Fruit fly (Drosophila melanogaster) whole organism, embryonic: ENCODE data around the gene CG6431.

Experiments
- Ada2b ChIP-seq: fragments of 200-800 bp; sonication (Bioruptor generic); IDR thresholded peaks from 2 replicates; pipeline ENCODE4 v1.3.6; 2022; ENCODE audit warnings: missing biosample characterization, missing genetic modification characterization
- Atf3 ChIP-seq: fragments of 200-800 bp; sonication (Bioruptor generic); optimal IDR thresholded peaks from 3 replicates; lab custom pipeline; 2016; ENCODE audit warnings: missing biosample characterization, missing genetic modification characterization
- CG10209 ChIP-seq: fragments of 200-800 bp; sonication (Bioruptor generic); optimal IDR thresholded peaks from 3 replicates; lab custom pipeline; 2017; ENCODE audit warnings: missing biosample characterization, mild to moderate bottlenecking, missing genetic modification characterization, missing genetic modification reagents
- CG10267 ChIP-seq: fragments of 200-800 bp; sonication (Bioruptor generic); optimal IDR thresholded peaks from 2 replicates; lab custom pipeline; 2018; ENCODE audit warnings: missing biosample characterization, mild to moderate bottlenecking, missing genetic modification characterization, moderate library complexity
- CG11695 ChIP-seq: fragments of 200-800 bp; sonication (Bioruptor generic); IDR thresholded peaks from 3 replicates; pipeline ENCODE4 v1.3.6; 2022; ENCODE audit warnings: missing biosample characterization, missing genetic modification characterization
- CG13123 ChIP-seq: fragments of 200-800 bp; sonication (Bioruptor generic); optimal IDR thresholded peaks from 2 replicates; lab custom pipeline; 2016; ENCODE audit warnings: missing biosample characterization, missing genetic modification characterization
- CG15696 ChIP-seq: fragments of 200-800 bp; sonication (Bioruptor generic); optimal IDR thresholded peaks from 2 replicates; lab custom pipeline; 2019; ENCODE audit warnings: missing biosample characterization, mild to moderate bottlenecking, missing genetic modification characterization, moderate library complexity
- CG1603 ChIP-seq: fragments of 200-800 bp; sonication (Bioruptor generic); optimal IDR thresholded peaks from 2 replicates; lab custom pipeline; 2019; ENCODE audit warnings: missing biosample characterization, mild to moderate bottlenecking, missing genetic modification characterization, moderate library complexity
- CG16779 ChIP-seq: fragments of 200-800 bp; sonication (Bioruptor generic); IDR thresholded peaks from 2 replicates; pipeline ENCODE4 v1.3.6; 2022; ENCODE audit warnings: missing biosample characterization, missing genetic modification characterization
- CG16813 ChIP-seq: fragments of 200-800 bp; sonication (Bioruptor generic); IDR thresholded peaks from 3 replicates; pipeline ENCODE4 v1.3.6; 2022; ENCODE audit warnings: missing biosample characterization, missing genetic modification characterization; ENCODE audit not compliant: partially characterized antibody
- CG18476 ChIP-seq: fragments of 200-800 bp; sonication (Bioruptor generic); optimal IDR thresholded peaks from 2 replicates; lab custom pipeline; 2016; ENCODE audit warnings: missing biosample characterization, mild to moderate bottlenecking, missing genetic modification characterization
- CG18764 ChIP-seq: fragments of 200-800 bp; sonication (Bioruptor generic); optimal IDR thresholded peaks from 3 replicates; lab custom pipeline; 2016; ENCODE audit warnings: missing biosample characterization, missing genetic modification characterization
- CG2116 ChIP-seq: fragments of 200-800 bp; sonication (Bioruptor generic); optimal IDR thresholded peaks from 3 replicates; lab custom pipeline; 2018; ENCODE audit warnings: missing biosample characterization, mild to moderate bottlenecking, missing genetic modification characterization
- CG2678 ChIP-seq: fragments of 200-800 bp; sonication (Bioruptor generic); optimal IDR thresholded peaks from 3 replicates; lab custom pipeline; 2019; ENCODE audit warnings: missing biosample characterization, mild to moderate bottlenecking, missing genetic modification characterization, moderate library complexity
- CG31388 ChIP-seq: fragments of 200-800 bp; sonication (Bioruptor generic); optimal IDR thresholded peaks from 2 replicates; lab custom pipeline; 2016; ENCODE audit warnings: missing biosample characterization, missing genetic modification characterization
- CG31441 ChIP-seq: fragments of 200-800 bp; sonication (Bioruptor generic); IDR thresholded peaks from 2 replicates; pipeline ENCODE4 v1.3.6; 2022; ENCODE audit warnings: missing biosample characterization, missing genetic modification characterization
- CG32767 ChIP-seq: fragments of 200-800 bp; sonication (Bioruptor generic); IDR thresholded peaks from 2 replicates; pipeline ENCODE4 v1.3.6; 2022; ENCODE audit warnings: missing biosample characterization, missing genetic modification characterization
- CG34376 ChIP-seq: fragments of 200-800 bp; sonication (Bioruptor generic); optimal IDR thresholded peaks from 2 replicates; lab custom pipeline; 2018; ENCODE audit warnings: missing biosample characterization, mild to moderate bottlenecking, missing genetic modification characterization
- CG4424 ChIP-seq: fragments of 200-800 bp; sonication (Bioruptor generic); optimal IDR thresholded peaks from 3 replicates; lab custom pipeline; 2016; ENCODE audit warnings: missing biosample characterization, missing genetic modification characterization
- CG4707 ChIP-seq: fragments of 200-800 bp; sonication (Bioruptor generic); optimal IDR thresholded peaks from 2 replicates; lab custom pipeline; 2018; ENCODE audit warnings: missing biosample characterization, mild to moderate bottlenecking, missing genetic modification characterization, moderate library complexity
- CG5180 ChIP-seq: fragments of 200-800 bp; sonication (Bioruptor generic); optimal IDR thresholded peaks from 3 replicates; lab custom pipeline; 2017; ENCODE audit warnings: missing biosample characterization, missing genetic modification characterization, mild to moderate bottlenecking, moderate library complexity, missing genetic modification reagents
- CG6175 ChIP-seq: fragments of 200-800 bp; sonication (Bioruptor generic); IDR thresholded peaks from 3 replicates; pipeline ENCODE4 v1.3.6; 2022; ENCODE audit warnings: missing biosample characterization, missing genetic modification characterization
- CG8359 ChIP-seq: fragments of 200-800 bp; sonication (Bioruptor generic); optimal IDR thresholded peaks from 2 replicates; lab custom pipeline; 2017; ENCODE audit warnings: missing biosample characterization, mild to moderate bottlenecking, missing genetic modification characterization, borderline replicate concordance
- CG9876 ChIP-seq: fragments of 200-800 bp; sonication (Bioruptor generic); optimal IDR thresholded peaks from 2 replicates; lab custom pipeline; 2016; ENCODE audit warnings: missing biosample characterization, missing genetic modification characterization
- CG9932 ChIP-seq: fragments of 200-800 bp; sonication (Bioruptor generic); IDR thresholded peaks from 2 replicates; pipeline ENCODE4 v1.3.6; 2022; ENCODE audit warnings: missing biosample characterization, missing genetic modification characterization
- Camta ChIP-seq: fragments of 200-800 bp; sonication (Bioruptor generic); optimal IDR thresholded peaks from 2 replicates; lab custom pipeline; 2016; ENCODE audit warnings: missing biosample characterization, missing genetic modification characterization
- CrebB ChIP-seq: fragments of 200-800 bp; sonication (Bioruptor generic); optimal IDR thresholded peaks from 3 replicates; lab custom pipeline; 2018; ENCODE audit warnings: missing biosample characterization, mild to moderate bottlenecking, missing genetic modification characterization
- H15 ChIP-seq: fragments of 200-800 bp; sonication (Bioruptor generic); IDR thresholded peaks from 3 replicates; pipeline ENCODE4 v1.3.6; 2022; ENCODE audit warnings: missing biosample characterization, missing genetic modification characterization
- Hr51 ChIP-seq, 2 experiments: fragments of 200-800 bp; sonication (Bioruptor generic); optimal IDR thresholded peaks; 2 replicates in 1 of 2; 3 replicates in 1 of 2; lab custom pipeline; 2016 to 2018; ENCODE audit warnings: missing biosample characterization in 2 of 2, missing genetic modification characterization in 2 of 2, mild to moderate bottlenecking in 1 of 2, moderate library complexity in 1 of 2
- NC2α ChIP-seq: fragments of 200-800 bp; sonication (Bioruptor generic); optimal IDR thresholded peaks from 2 replicates; lab custom pipeline; 2016; ENCODE audit warnings: missing biosample characterization, missing genetic modification characterization
- Pdp1 ChIP-seq, 2 experiments: fragments of 200-800 bp; sonication (Bioruptor generic); optimal IDR thresholded peaks; 3 replicates each; lab custom pipeline; 2016; ENCODE audit warnings: missing biosample characterization in 2 of 2, missing genetic modification characterization in 2 of 2, mild to moderate bottlenecking in 1 of 2, moderate library complexity in 1 of 2
- Six4 ChIP-seq: fragments of 200-800 bp; sonication (Bioruptor generic); optimal IDR thresholded peaks from 2 replicates; lab custom pipeline; 2016; ENCODE audit warnings: missing biosample characterization, missing genetic modification characterization
- Spps ChIP-seq: fragments of 200-800 bp; sonication (Bioruptor generic); optimal IDR thresholded peaks from 2 replicates; lab custom pipeline; 2018; ENCODE audit warnings: missing biosample characterization, mild to moderate bottlenecking, missing genetic modification characterization
- al ChIP-seq: fragments of 200-800 bp; sonication (Bioruptor generic); IDR thresholded peaks from 2 replicates; pipeline ENCODE4 v1.3.6; 2022; ENCODE audit warnings: missing biosample characterization, missing genetic modification characterization
- aop ChIP-seq: fragments of 200-800 bp; sonication (Bioruptor generic); IDR thresholded peaks from 2 replicates; pipeline ENCODE4 v1.3.6; 2022; ENCODE audit warnings: missing biosample characterization, missing genetic modification characterization
- az2 ChIP-seq: fragments of 200-800 bp; sonication (Bioruptor generic); optimal IDR thresholded peaks from 3 replicates; lab custom pipeline; 2016; ENCODE audit warnings: missing biosample characterization, missing genetic modification characterization
- en ChIP-seq: fragments of 200-800 bp; sonication (Bioruptor generic); optimal IDR thresholded peaks from 2 replicates; lab custom pipeline; 2016; ENCODE audit warnings: missing biosample characterization, missing genetic modification characterization
- ewg ChIP-seq: fragments of 200-800 bp; sonication (Bioruptor generic); optimal IDR thresholded peaks from 3 replicates; lab custom pipeline; 2017; ENCODE audit warnings: mild to moderate bottlenecking, missing biosample characterization, missing genetic modification reagents, missing genetic modification characterization
- eyg ChIP-seq: fragments of 200-800 bp; sonication (Bioruptor generic); optimal IDR thresholded peaks from 3 replicates; lab custom pipeline; 2016; ENCODE audit warnings: missing biosample characterization, missing genetic modification characterization
- fd3F ChIP-seq: fragments of 200-800 bp; sonication (Bioruptor generic); optimal IDR thresholded peaks from 2 replicates; lab custom pipeline; 2018; ENCODE audit warnings: missing biosample characterization, mild to moderate bottlenecking, missing genetic modification characterization, moderate library complexity
- fd96Cb ChIP-seq: fragments of 200-800 bp; sonication (Bioruptor generic); optimal IDR thresholded peaks from 2 replicates; lab custom pipeline; 2018; ENCODE audit warnings: missing biosample characterization, mild to moderate bottlenecking, missing genetic modification characterization, moderate library complexity
- fru ChIP-seq: fragments of >200 bp; optimal IDR thresholded peaks from 2 replicates; lab custom pipeline; 2017
- inv ChIP-seq: fragments of 200-800 bp; sonication (Bioruptor generic); IDR thresholded peaks from 2 replicates; pipeline ENCODE4 v1.3.6; 2022; ENCODE audit warnings: missing biosample characterization, missing genetic modification characterization; ENCODE audit not compliant: partially characterized antibody
- kni ChIP-seq: fragments of 200-800 bp; sonication (Bioruptor generic); optimal IDR thresholded peaks from 3 replicates; lab custom pipeline; 2017; ENCODE audit warnings: mild to moderate bottlenecking, missing biosample characterization, missing genetic modification reagents, missing genetic modification characterization
- lilli ChIP-seq: fragments of 200-800 bp; sonication (Bioruptor generic); optimal IDR thresholded peaks from 3 replicates; lab custom pipeline; 2016; ENCODE audit warnings: missing biosample characterization, missing genetic modification characterization
- lola ChIP-seq, 3 experiments: fragments of >200 bp in 2 of 3; fragments of 200-800 bp in 1 of 3; sonication (Bioruptor generic) in 1 of 3; optimal IDR thresholded peaks; 2 replicates each; lab custom pipeline; 2017 to 2019; ENCODE audit warnings: missing biosample characterization in 3 of 3, missing genetic modification characterization in 3 of 3, mild to moderate bottlenecking in 1 of 3, moderate library complexity in 1 of 3
- luna ChIP-seq: fragments of 200-800 bp; sonication (Bioruptor generic); optimal IDR thresholded peaks from 2 replicates; lab custom pipeline; 2016; ENCODE audit warnings: missing biosample characterization, missing genetic modification characterization
- mam ChIP-seq: fragments of 200-800 bp; sonication (Bioruptor generic); optimal IDR thresholded peaks from 3 replicates; lab custom pipeline; 2016; ENCODE audit warnings: missing biosample characterization, missing genetic modification characterization
- pho ChIP-seq: fragments of 200-800 bp; sonication (Bioruptor generic); optimal IDR thresholded peaks from 2 replicates; lab custom pipeline; 2016; ENCODE audit warnings: missing biosample characterization, missing genetic modification characterization
- ranshi ChIP-seq: fragments of 200-800 bp; sonication (Bioruptor generic); IDR thresholded peaks from 2 replicates; pipeline ENCODE4 v1.3.6; 2022; ENCODE audit warnings: missing biosample characterization, missing genetic modification characterization
- sisA ChIP-seq: fragments of 200-800 bp; sonication (Bioruptor generic); IDR thresholded peaks from 2 replicates; pipeline ENCODE4 v1.3.6; 2022; ENCODE audit warnings: missing biosample characterization, missing genetic modification characterization

Gene CG6431

DNA sequence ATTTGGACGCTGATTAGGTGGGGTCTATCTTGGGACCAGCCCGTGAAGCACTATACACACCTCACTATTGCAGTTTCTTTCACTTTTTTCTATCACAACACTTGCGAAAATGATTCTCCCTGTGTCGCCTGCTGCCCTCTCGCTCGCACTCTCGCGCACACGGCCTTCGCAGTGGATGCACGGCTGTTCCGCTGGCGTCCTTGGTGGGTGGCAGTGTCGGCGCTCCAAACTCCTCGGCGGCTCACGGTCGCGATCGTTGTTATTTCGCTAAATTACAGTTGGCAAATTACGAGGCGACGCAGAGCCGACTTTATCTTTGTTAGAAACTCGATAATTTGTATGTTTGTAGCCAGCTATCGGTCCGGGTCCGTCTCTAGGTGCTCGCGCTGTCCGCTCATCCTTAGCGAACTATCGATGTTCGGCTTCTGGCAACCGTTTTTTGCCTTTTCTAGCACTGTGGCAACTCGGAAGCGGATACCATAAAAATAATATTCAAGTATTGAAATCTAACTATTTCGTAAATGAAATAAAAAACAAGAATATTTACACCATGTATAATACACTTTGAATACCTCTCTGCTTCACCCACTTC is 43.7 kb downstream of the CG6431 start, which contains the start of gene Ubc2 (continued):
- TF ChIP-seq mam = peak; percentile 43
- TF ChIP-seq CG9932 (GFP tag; lab: Robert Waterston, UW) = peak; percentile 68
- no peak for TF ChIP-seq al (GFP tag; lab: Robert Waterston, UW)
- TF ChIP-seq Atf3 (GFP tag; lab: Kevin White, UChicago) = no peak
- TF ChIP-seq CG10209 (GFP tag; lab: Kevin White, UChicago) = no peak
- TF ChIP-seq fd3F = no peak
- TF ChIP-seq fd96Cb (tag; lab: Kevin White, UChicago) = no peak
- TF ChIP-seq Camta (GFP tag; lab: Kevin White, UChicago) = peak; percentile 12
- no peak for TF ChIP-seq CG9876 (GFP tag; lab: Kevin White, UChicago)
- TF ChIP-seq eyg (GFP tag; lab: Kevin White, UChicago) = peak; percentile 15
- TF ChIP-seq pho (GFP tag; lab: Kevin White, UChicago) = peak; percentile 46
- TF ChIP-seq CG18764 (GFP tag; lab: Kevin White, UChicago) = no peak
- no peak for TF ChIP-seq CG11695 (GFP tag; lab: Robert Waterston, UW)
- TF ChIP-seq CG4424 (GFP tag; lab: Kevin White, UChicago) = no peak
- TF ChIP-seq CG16779 = no peak
- no peak for TF ChIP-seq CG15696 (tag; lab: Kevin White, UChicago)
- no peak for TF ChIP-seq CG2678 (tag; lab: Kevin White, UChicago)
- TF ChIP-seq Pdp1 (GFP tag; optimal IDR thresholded peaks at IDR 0.05; lab: Kevin White, UChicago) = peak in 1 of 2 experiments; percentile 41
- TF ChIP-seq CG6175 = no peak
- TF ChIP-seq ranshi (GFP tag; lab: Robert Waterston, UW) = no peak
- TF ChIP-seq CG18476 (GFP tag; lab: Kevin White, UChicago) = no peak
- TF ChIP-seq az2 (GFP tag; lab: Kevin White, UChicago) = no peak
- peak; percentile 69 for TF ChIP-seq CG1603 (tag; lab: Kevin White, UChicago)
- no peak for TF ChIP-seq CG32767 (GFP tag; lab: Robert Waterston, UW)
- no peak for TF ChIP-seq Spps (tag; lab: Kevin White, UChicago)
- TF ChIP-seq ewg (GFP tag; lab: Kevin White, UChicago) = no peak
- TF ChIP-seq Hr51 (GFP tag; optimal IDR thresholded peaks at IDR 0.05; lab: Kevin White, UChicago) = peak in 1 of 2 experiments; percentile 28
- TF ChIP-seq Six4 = no peak
- no peak for TF ChIP-seq NC2α (GFP tag; lab: Kevin White, UChicago)
- TF ChIP-seq fru (lab: Kevin White, UChicago) = no peak
- peak; percentile 63 for TF ChIP-seq lilli (GFP tag; lab: Kevin White, UChicago)
- TF ChIP-seq CrebB (tag; lab: Kevin White, UChicago) = no peak
- no peak for TF ChIP-seq lola (GFP tag; optimal IDR thresholded peaks at IDR 0.05; lab: Kevin White, UChicago)
- no peak for TF ChIP-seq CG31388 (GFP tag; lab: Kevin White, UChicago)
- no peak for TF ChIP-seq CG5180 (GFP tag; lab: Kevin White, UChicago)
- TF ChIP-seq aop (GFP tag; lab: Robert Waterston, UW) = no peak
- no peak for TF ChIP-seq luna (GFP tag; lab: Kevin White, UChicago)
- peak; percentile 90 for TF ChIP-seq CG2116
- no peak for TF ChIP-seq en
- TF ChIP-seq CG10267 (tag; lab: Kevin White, UChicago) = peak; percentile 55
- TF ChIP-seq H15 (GFP tag; lab: Robert Waterston, UW) = no peak
- peak; percentile 65; the same call in 1 of the 2 replicates for TF ChIP-seq inv (GFP tag; lab: Robert Waterston, UW)
- no peak for TF ChIP-seq kni (GFP tag; lab: Kevin White, UChicago)
- TF ChIP-seq CG13123 (GFP tag; lab: Kevin White, UChicago) = no peak
- no peak for TF ChIP-seq CG4707 (GFP tag; lab: Kevin White, UChicago)
- TF ChIP-seq CG16813 = peak; percentile 83
- TF ChIP-seq CG8359 (GFP tag; lab: Kevin White, UChicago) = no peak
- TF ChIP-seq CG31441 (GFP tag; lab: Robert Waterston, UW) = no peak
- TF ChIP-seq Ada2b (GFP tag; lab: Robert Waterston, UW) = no peak
- no peak for TF ChIP-seq sisA (GFP tag; lab: Robert Waterston, UW)
- TF ChIP-seq CG34376 (GFP tag; lab: Kevin White, UChicago) = no peak
